Fruit fly (Drosophila melanogaster) Kc167 (cell line): ENCODE results near the gene Arl6IP1.

Experiments used
- Myc ChIP-seq: fragments of >200 bp; optimal IDR thresholded peaks from 2 replicates; lab custom pipeline; 2017; ENCODE audit warnings: missing external identifiers
- Sin3A ChIP-seq: fragments of >200 bp; optimal IDR thresholded peaks from 2 replicates; lab custom pipeline; 2018; ENCODE audit warnings: missing external identifiers
- h ChIP-seq: fragments of >200 bp; optimal IDR thresholded peaks from 3 replicates; lab custom pipeline; 2018; ENCODE audit warnings: missing external identifiers
- insv ChIP-seq: fragments of >200 bp; optimal IDR thresholded peaks from 3 replicates; lab custom pipeline; 2018; ENCODE audit warnings: missing external identifiers
- psq ChIP-seq: fragments of >200 bp; optimal IDR thresholded peaks from 2 replicates; lab custom pipeline; 2017; ENCODE audit warnings: missing external identifiers
- ttk ChIP-seq: sonication (Bioruptor generic); optimal IDR thresholded peaks from 2 replicates; lab custom pipeline; 2017; ENCODE audit warnings: missing external identifiers

DNA sequence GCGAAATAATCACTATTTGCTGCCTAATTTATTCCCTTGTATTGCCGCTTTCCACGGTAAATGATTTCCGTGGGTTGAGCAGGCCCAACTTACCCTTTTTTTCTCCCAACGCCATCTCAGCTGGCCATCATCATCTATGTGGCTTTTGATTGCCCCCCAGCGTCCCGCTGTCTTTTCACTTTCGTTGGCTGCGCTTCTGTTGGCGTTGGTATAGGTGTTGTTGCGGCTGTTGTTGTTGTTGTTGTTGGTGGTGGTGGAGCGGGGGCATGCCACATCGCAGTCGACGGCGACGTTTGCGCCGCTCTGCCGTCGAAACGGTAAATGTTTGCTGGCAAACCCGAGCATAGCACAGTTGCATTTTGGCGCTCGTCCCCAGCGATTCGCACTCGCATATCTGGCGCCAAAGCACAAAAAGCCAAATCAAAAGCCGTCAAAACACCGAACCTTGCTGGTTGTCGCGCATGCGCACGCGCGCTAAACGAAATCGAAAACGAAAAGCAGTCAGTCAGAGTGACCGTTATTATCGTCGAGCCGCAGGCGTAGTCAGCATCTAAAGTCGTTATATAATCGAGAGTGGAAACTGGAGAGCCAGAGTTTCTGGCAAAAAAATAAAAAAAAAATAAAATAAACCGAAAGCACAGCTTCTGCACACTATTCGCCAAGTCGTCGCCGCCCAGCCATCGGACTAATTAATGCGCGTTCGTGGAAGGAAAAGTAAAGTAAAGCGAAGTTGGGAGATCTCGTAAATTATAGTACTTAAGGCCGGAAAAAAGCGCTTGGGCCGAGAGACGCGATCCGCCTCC lies 49.1 kb upstream of the Arl6IP1 start, which contains the start of gene CG14892:
- TF ChIP-seq psq (lab: Kevin White, UChicago) (no peak), Myc (lab: Kevin White, UChicago) (no peak), h (lab: Kevin White, UChicago) (no peak), Sin3A (lab: Kevin White, UChicago) (no peak), ttk (lab: Kevin White, UChicago) (no peak), insv (no peak)
